Worm (Caenorhabditis elegans): Measurements from ENCODE around the gene gpcp-2.

The gpcp-2 gene

DNA sequence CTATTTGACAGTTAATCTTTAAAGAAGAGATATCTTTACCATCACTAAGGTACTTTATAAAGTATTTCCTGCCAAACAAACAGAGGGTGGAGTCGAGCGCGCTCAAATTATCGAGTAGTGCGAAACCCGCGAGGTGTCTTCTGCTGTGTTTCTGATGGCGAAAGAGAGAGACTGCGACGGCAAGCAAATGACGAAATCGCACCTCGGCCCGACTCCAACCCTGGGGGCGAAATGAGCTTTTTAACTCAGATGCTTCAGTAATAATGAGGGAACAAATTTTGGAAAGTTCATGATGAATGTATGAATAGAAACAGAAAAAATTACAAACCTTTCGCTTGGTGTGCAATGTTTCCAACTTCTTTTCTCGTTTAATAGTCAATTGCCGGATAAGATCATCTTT is 18.4 kb upstream of the gpcp-2 start (continued):
- TF ChIP-seq atf-7 (tag; optimal IDR thresholded peaks at IDR 0.05) (no peak), lin-26 (GFP tag; IDR thresholded peaks at IDR 0.05) (peak; percentile 60; the same call in 1 of the 2 replicates), F55B11.4 (tag; optimal IDR thresholded peaks at IDR 0.05; ENCODE audit: borderline replicate concordance, insufficient read depth) (no peak), F39B2.1 (GFP tag; IDR thresholded peaks at IDR 0.05) (0 out of 2 replicates have a peak, but pooled peaks have one; percentile 38), ztf-3 (GFP tag; optimal IDR thresholded peaks at IDR 0.05) (no peak), xnd-1 (tag; optimal IDR thresholded peaks at IDR 0.05) (peak; percentile 8), ztf-26 (tag; optimal IDR thresholded peaks at IDR 0.05) (no peak), D2030.7 (GFP tag; IDR thresholded peaks at IDR 0.05) (peak; percentile 74), egl-44 (GFP tag; IDR thresholded peaks at IDR 0.05) (0 out of 2 replicates have a peak, but pooled peaks have one; percentile 35), lsl-1 (GFP tag; optimal IDR thresholded peaks at IDR 0.05) (peak; percentile 56), madf-6 (GFP tag; IDR thresholded peaks at IDR 0.05) (peak; percentile 78), snpc-3.4 (tag; optimal IDR thresholded peaks at IDR 0.05) (peak; percentile 82), fkh-3 (tag; optimal IDR thresholded peaks at IDR 0.05) (no peak), cebp-1 (GFP tag; IDR thresholded peaks at IDR 0.05) (peak; percentile 54; the same call in 1 of the 2 replicates), cebp-1 (tag; optimal IDR thresholded peaks at IDR 0.05) (peak; percentile 93), madf-10 (tag; optimal IDR thresholded peaks at IDR 0.05) (peak; percentile 4), nhr-90 (tag; optimal IDR thresholded peaks at IDR 0.05) (no peak), repo-1 (tag; optimal IDR thresholded peaks at IDR 0.05) (no peak), ztf-28 (GFP tag; IDR thresholded peaks at IDR 0.05) (no peak), tbp1 (GFP tag; optimal IDR thresholded peaks at IDR 0.05) (peak; percentile 77), mcd-1 (GFP tag; IDR thresholded peaks at IDR 0.05) (peak; percentile 79), rpc-1 (optimal IDR thresholded peaks at IDR 0.05) (no peak), rpc-1 (tag; optimal IDR thresholded peaks at IDR 0.05) (peak; percentile 7), mxl-1 (tag; optimal IDR thresholded peaks at IDR 0.05) (no peak)

DNA sequence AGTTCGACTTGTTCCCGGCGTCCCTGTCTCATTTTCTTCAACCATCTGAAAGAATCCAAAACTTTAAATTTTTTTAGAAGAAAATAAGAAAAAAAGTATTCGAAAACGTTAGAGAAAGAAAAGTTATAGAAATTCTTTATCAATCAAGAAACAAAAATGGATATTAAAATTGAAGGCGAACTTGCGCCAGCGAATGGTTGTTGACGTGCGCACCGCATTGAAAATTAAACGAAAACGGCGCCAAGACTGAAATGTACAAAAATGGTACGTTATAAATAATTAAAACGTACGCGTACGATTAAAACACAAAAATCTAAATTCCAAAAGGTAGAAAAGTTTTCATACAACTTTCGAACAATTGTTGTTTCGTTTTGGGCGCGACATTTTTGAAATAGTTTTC is 13.6 kb upstream of the gpcp-2 start, which contains the start of gene K02C4.3:
TSS of gene K02C4.3 (minus strand) at position 51 of the 400 bp plus-strand sequence.
- TF ChIP-seq ccch-3 (GFP tag; optimal IDR thresholded peaks at IDR 0.05) = no peak
- no peak for TF ChIP-seq Y95B8A.8 (GFP tag; IDR thresholded peaks at IDR 0.05)
- TF ChIP-seq F22D6.2 (tag; optimal IDR thresholded peaks at IDR 0.05) = no peak
- no peak for TF ChIP-seq egl-18 (GFP tag; IDR thresholded peaks at IDR 0.05)
- no peak for TF ChIP-seq tbx-9 (tag; optimal IDR thresholded peaks at IDR 0.05; ENCODE audit: borderline replicate concordance)
- peak; percentile 7 for TF ChIP-seq snpc-1.3 (tag; optimal IDR thresholded peaks at IDR 0.05; ENCODE audit: insufficient read depth)
- no peak for TF ChIP-seq Y79H2A.3 (GFP tag; conservative IDR thresholded peaks at IDR 0.05)
- TF ChIP-seq nfya-2 (GFP tag; IDR thresholded peaks at IDR 0.05) = no peak
- 0 out of 2 replicates have a peak, but pooled peaks have one; percentile 16 for TF ChIP-seq ceh-91 (GFP tag; IDR thresholded peaks at IDR 0.05)
- TF ChIP-seq lin-54 (GFP tag; optimal IDR thresholded peaks at IDR 0.05) = peak; percentile 69
- TF ChIP-seq somi-1 (GFP tag; optimal IDR thresholded peaks at IDR 0.05) = no peak
- no peak for TF ChIP-seq C06A6.2 (GFP tag; conservative IDR thresholded peaks at IDR 0.05)
- peak; percentile 27 for TF ChIP-seq attf-5 (GFP tag; optimal IDR thresholded peaks at IDR 0.05)
- TF ChIP-seq madf-6 (GFP tag; IDR thresholded peaks at IDR 0.05) = peak; percentile 65
- no peak for TF ChIP-seq rcor-1 (GFP tag; IDR thresholded peaks at IDR 0.05)
- no peak for TF ChIP-seq mxl-1 (tag; optimal IDR thresholded peaks at IDR 0.05)
- TF ChIP-seq atf-7 (tag; optimal IDR thresholded peaks at IDR 0.05) = no peak
- TF ChIP-seq F57C9.4 (tag; optimal IDR thresholded peaks at IDR 0.05) = no peak
- no peak for TF ChIP-seq ztf-6 (GFP tag; IDR thresholded peaks at IDR 0.05)
- no peak for TF ChIP-seq Y53F4B.3 (GFP tag; IDR thresholded peaks at IDR 0.05)
- no peak for TF ChIP-seq nhr-90 (tag; optimal IDR thresholded peaks at IDR 0.05)
- no peak for TF ChIP-seq hrde-1 (tag; optimal IDR thresholded peaks at IDR 0.05; ENCODE audit: borderline replicate concordance)
- TF ChIP-seq snpc-1.1 (tag; optimal IDR thresholded peaks at IDR 0.05; ENCODE audit: insufficient read depth) = peak; percentile 34
- TF ChIP-seq T07F8.4 (tag; optimal IDR thresholded peaks at IDR 0.05) = no peak
- no peak for TF ChIP-seq let-526 (GFP tag; IDR thresholded peaks at IDR 0.05)
- no peak for TF ChIP-seq ztf-22 (GFP tag; optimal IDR thresholded peaks at IDR 0.05)
- TF ChIP-seq gei-17 (GFP tag; optimal IDR thresholded peaks at IDR 0.05) = no peak
- no peak for TF ChIP-seq lag-1 (GFP tag; IDR thresholded peaks at IDR 0.05)
